Fruit fly (Drosophila melanogaster) whole organism, pupa: ENCODE results near the gene CG46387.
A peak's percentile ranks its signal among the peaks of the same experiment; 100 is the strongest.

Source experiments
- CG10348 ChIP-seq: fragments of 200-800 bp; sonication (Bioruptor generic); IDR thresholded peaks from 2 replicates; pipeline ENCODE4 v1.3.6; 2022; ENCODE audit warnings: missing biosample characterization, missing genetic modification characterization
- CG12605 ChIP-seq: fragments of 200-800 bp; sonication (Bioruptor generic); IDR thresholded peaks from 2 replicates; pipeline ENCODE4 v1.3.6; 2022; ENCODE audit warnings: missing biosample characterization, missing genetic modification characterization
- CG13204 ChIP-seq: fragments of 200-800 bp; sonication (Bioruptor generic); optimal IDR thresholded peaks from 2 replicates; lab custom pipeline; 2018; ENCODE audit warnings: missing biosample characterization, mild to moderate bottlenecking, missing genetic modification characterization, moderate library complexity
- CG14655 ChIP-seq: fragments of 200-800 bp; sonication (Bioruptor generic); optimal IDR thresholded peaks from 3 replicates; lab custom pipeline; 2017; ENCODE audit warnings: mild to moderate bottlenecking, missing biosample characterization, missing genetic modification reagents, missing genetic modification characterization
- CG15710 ChIP-seq: fragments of 200-800 bp; sonication (Bioruptor generic); optimal IDR thresholded peaks from 2 replicates; lab custom pipeline; 2018; ENCODE audit warnings: missing biosample characterization, mild to moderate bottlenecking, missing genetic modification characterization, moderate library complexity
- CG17806 ChIP-seq: fragments of 200-800 bp; sonication (Bioruptor generic); optimal IDR thresholded peaks from 2 replicates; lab custom pipeline; 2018; ENCODE audit warnings: missing biosample characterization, mild to moderate bottlenecking, missing genetic modification characterization, moderate library complexity
- CG32121 ChIP-seq: fragments of 200-800 bp; sonication (Bioruptor generic); IDR thresholded peaks from 2 replicates; pipeline ENCODE4 v1.3.6; 2022; ENCODE audit warnings: missing biosample characterization, missing genetic modification characterization
- CG34367 ChIP-seq: fragments of 200-800 bp; sonication (Bioruptor generic); optimal IDR thresholded peaks from 2 replicates; lab custom pipeline; 2018; ENCODE audit warnings: missing biosample characterization, mild to moderate bottlenecking, missing genetic modification characterization
- CG4496 ChIP-seq: fragments of 200-800 bp; sonication (Bioruptor generic); IDR thresholded peaks from 3 replicates; pipeline ENCODE4 v1.3.6; 2022; ENCODE audit warnings: missing biosample characterization, missing genetic modification characterization
- CG8159 ChIP-seq: fragments of 200-800 bp; sonication (Bioruptor generic); optimal IDR thresholded peaks from 3 replicates; lab custom pipeline; 2018; ENCODE audit warnings: missing biosample characterization, mild to moderate bottlenecking, missing genetic modification characterization, moderate library complexity
- CG8301 ChIP-seq: fragments of 200-800 bp; sonication (Bioruptor generic); optimal IDR thresholded peaks from 2 replicates; lab custom pipeline; 2018; ENCODE audit warnings: missing biosample characterization, mild to moderate bottlenecking, missing genetic modification characterization
- CG9948 ChIP-seq: fragments of 200-800 bp; sonication (Bioruptor generic); optimal IDR thresholded peaks from 2 replicates; lab custom pipeline; 2018; ENCODE audit warnings: missing biosample characterization, mild to moderate bottlenecking, missing genetic modification characterization, moderate library complexity
- D1 ChIP-seq: fragments of 200-800 bp; sonication (Bioruptor generic); optimal IDR thresholded peaks from 2 replicates; lab custom pipeline; 2018; ENCODE audit warnings: missing biosample characterization, mild to moderate bottlenecking, missing genetic modification characterization, moderate library complexity
- EcR ChIP-seq: fragments of 200-800 bp; sonication (Bioruptor generic); optimal IDR thresholded peaks from 3 replicates; lab custom pipeline; 2019; ENCODE audit warnings: missing biosample characterization, missing genetic modification characterization, mild to moderate bottlenecking, moderate library complexity, missing genetic modification reagents
- Ets98B ChIP-seq: fragments of 200-800 bp; sonication (Bioruptor generic); IDR thresholded peaks from 2 replicates; pipeline ENCODE4 v1.3.6; 2022; ENCODE audit warnings: missing biosample characterization, missing genetic modification characterization
- Pif1A ChIP-seq: fragments of 200-800 bp; sonication (Bioruptor generic); optimal IDR thresholded peaks from 3 replicates; lab custom pipeline; 2016; ENCODE audit warnings: missing biosample characterization, missing genetic modification characterization
- Pif1B ChIP-seq: fragments of 200-800 bp; sonication (Bioruptor generic); optimal IDR thresholded peaks from 3 replicates; lab custom pipeline; 2016; ENCODE audit warnings: missing biosample characterization, missing genetic modification characterization
- Snoo ChIP-seq: fragments of 200-800 bp; sonication (Bioruptor generic); optimal IDR thresholded peaks from 3 replicates; lab custom pipeline; 2017; ENCODE audit warnings: missing biosample characterization, mild to moderate bottlenecking, missing genetic modification characterization, inconsistent platforms
- fd96Ca ChIP-seq: fragments of 200-800 bp; sonication (Bioruptor generic); IDR thresholded peaks from 3 replicates; pipeline ENCODE4 v1.3.6; 2022; ENCODE audit warnings: missing biosample characterization, missing genetic modification characterization
- gl ChIP-seq: fragments of 200-800 bp; sonication (Bioruptor generic); optimal IDR thresholded peaks from 2 replicates; lab custom pipeline; 2018; ENCODE audit warnings: missing biosample characterization, mild to moderate bottlenecking, missing genetic modification characterization
- rn ChIP-seq: fragments of 200-800 bp; sonication (Bioruptor generic); IDR thresholded peaks from 2 replicates; pipeline ENCODE4 v1.3.6; 2022; ENCODE audit warnings: missing biosample characterization, missing genetic modification characterization

Gene CG46387

DNA sequence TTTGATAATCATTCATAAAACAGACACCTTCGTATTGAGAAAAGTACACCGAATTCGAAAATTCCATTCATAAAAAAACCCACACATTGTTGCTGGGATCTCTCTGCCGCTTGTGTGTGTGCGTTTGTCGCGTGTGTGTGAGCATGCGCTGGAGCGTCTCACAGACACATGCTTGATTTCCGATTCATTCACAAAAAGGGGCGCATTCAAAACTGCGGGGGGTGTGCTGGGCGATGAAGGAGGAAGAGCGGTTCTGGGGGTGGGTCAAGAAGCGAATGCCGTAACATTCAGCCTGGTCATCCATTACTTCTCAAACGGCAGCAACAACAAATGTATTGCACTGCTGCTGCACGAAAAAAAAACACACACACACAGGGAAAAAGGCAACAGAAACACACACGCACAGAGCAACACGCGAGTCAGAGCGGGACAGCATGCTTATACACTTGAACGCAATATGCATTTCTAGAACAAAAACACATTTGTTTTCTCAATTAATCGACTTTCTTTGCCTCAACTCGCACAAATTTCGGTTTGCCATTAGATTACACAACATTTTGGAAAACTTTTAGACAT, 44.4 kb upstream of the CG46387 start:
- TF ChIP-seq CG15710 (tag; lab: Kevin White, UChicago) = no peak
- TF ChIP-seq CG4496 (GFP tag; lab: Robert Waterston, UW) = 0 out of 3 replicates have a peak, but pooled peaks have one; percentile 25
- TF ChIP-seq CG14655 (GFP tag; lab: Kevin White, UChicago) = peak; percentile 8
- TF ChIP-seq Ets98B (GFP tag; lab: Robert Waterston, UW) = peak; percentile 48
- no peak for TF ChIP-seq Pif1A (GFP tag; lab: Kevin White, UChicago)
- TF ChIP-seq CG10348 (GFP tag; lab: Robert Waterston, UW) = no peak
- TF ChIP-seq Snoo (tag; lab: Kevin White, UChicago) = no peak
- no peak for TF ChIP-seq CG8159
- 0 out of 2 replicates have a peak, but pooled peaks have one; percentile 4 for TF ChIP-seq rn (GFP tag; lab: Robert Waterston, UW)
- TF ChIP-seq CG32121 = peak; percentile 53
- TF ChIP-seq fd96Ca = peak; percentile 69
- peak; percentile 10 for TF ChIP-seq gl (tag; lab: Kevin White, UChicago)
- TF ChIP-seq EcR (GFP tag; lab: Kevin White, UChicago) = peak; percentile 56
- peak; percentile 57; the same call in 1 of the 2 replicates for TF ChIP-seq CG12605 (GFP tag; lab: Robert Waterston, UW)
- peak; percentile 34 for TF ChIP-seq Pif1B (GFP tag; lab: Kevin White, UChicago)

DNA sequence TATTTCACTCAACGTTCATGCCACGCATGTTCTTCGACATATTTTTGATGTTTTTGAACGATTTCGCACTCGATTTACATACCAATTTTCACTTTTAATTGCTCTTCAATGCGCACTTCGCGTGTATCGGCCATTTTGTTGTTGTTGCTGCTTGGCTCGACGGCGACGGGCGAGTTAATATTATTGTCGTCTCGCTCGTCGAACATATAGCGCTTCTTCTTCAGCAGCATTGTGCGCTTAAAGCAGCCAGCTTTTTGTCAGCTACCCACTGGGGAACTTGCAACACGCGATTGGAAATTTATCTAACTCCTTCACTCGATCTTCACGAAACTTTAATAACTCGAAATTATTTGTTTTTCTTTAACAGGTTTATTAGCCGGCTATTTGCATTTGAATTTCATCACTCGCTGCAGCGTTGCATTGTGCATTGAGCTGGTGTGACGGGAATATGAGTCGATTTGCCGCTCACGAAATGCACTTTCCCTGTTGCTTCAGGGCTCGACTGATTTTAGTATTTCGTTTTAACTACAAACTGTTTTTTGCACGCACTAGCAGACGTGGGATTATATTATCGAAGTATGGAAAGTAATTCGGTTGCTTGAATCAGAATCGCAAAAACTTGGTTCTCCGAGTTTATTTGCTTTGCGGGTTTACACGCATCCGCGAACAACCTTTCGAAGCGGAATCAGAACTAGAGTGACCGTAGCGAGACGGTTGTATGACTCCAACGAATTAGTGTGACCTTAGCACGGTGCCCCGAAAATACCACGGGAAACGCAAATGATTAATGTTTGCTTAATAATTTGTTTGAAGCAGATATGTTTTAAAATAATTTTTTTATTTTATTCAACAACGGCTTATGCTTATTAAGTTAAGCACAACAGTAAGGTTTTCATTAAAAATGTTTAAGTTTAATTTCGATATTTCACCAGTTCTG, 43.6 kb upstream of the CG46387 start, which contains the start of gene RasGAP1:
Gene RasGAP1 (minus strand): TSS at position 703 of the 937 bp plus-strand sequence.
- TF ChIP-seq CG4496 (GFP tag; lab: Robert Waterston, UW) (0 out of 3 replicates have a peak, but pooled peaks have one; percentile 5), CG32121 (no peak)

DNA sequence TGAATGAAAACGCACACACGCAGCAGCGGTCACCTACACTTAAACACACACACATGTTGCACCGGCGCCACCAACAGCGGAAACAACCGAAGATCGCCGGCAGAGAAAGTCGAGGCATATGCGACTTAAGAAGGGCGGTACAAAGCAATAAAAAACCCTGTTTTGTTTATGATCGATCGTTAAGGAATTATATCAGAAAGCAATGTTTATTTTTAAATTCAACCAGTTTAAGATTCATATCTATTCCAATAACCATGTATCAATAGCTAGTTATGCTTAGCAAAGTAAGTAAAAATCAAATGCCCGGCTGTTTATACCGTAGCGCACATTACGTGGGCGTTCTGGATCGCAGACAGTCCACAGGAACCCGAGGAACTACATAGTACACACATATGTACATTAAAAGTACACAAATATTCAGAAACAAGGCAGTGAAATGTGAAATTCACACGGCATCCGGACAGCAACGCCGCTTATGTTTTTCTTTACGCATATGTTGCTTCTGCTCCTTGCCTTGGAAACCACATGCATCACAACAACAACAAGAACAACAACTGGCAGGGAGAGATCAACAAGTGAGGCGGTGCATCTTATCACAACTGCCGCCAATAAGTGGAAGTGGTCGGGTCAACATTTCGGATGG, 42.5 kb upstream of the CG46387 start:
- TF ChIP-seq EcR (GFP tag; lab: Kevin White, UChicago) = peak; percentile 19
- TF ChIP-seq CG4496 (GFP tag; lab: Robert Waterston, UW) = peak; percentile 98
- peak; percentile 65 for TF ChIP-seq CG10348 (GFP tag; lab: Robert Waterston, UW)
- TF ChIP-seq fd96Ca = peak; percentile 97
- peak; percentile 94 for TF ChIP-seq CG32121
- TF ChIP-seq CG8301 (tag; lab: Kevin White, UChicago) = peak; percentile 97
- TF ChIP-seq CG8159 = peak; percentile 96
- TF ChIP-seq rn (GFP tag; lab: Robert Waterston, UW) = peak; percentile 92
- peak; percentile 91 for TF ChIP-seq gl (tag; lab: Kevin White, UChicago)
- peak; percentile 92 for TF ChIP-seq CG9948
- peak; percentile 89 for TF ChIP-seq CG15710 (tag; lab: Kevin White, UChicago)
- peak; percentile 95 for TF ChIP-seq CG17806 (tag; lab: Kevin White, UChicago)
- peak; percentile 91 for TF ChIP-seq CG12605 (GFP tag; lab: Robert Waterston, UW)
- TF ChIP-seq Snoo (tag; lab: Kevin White, UChicago) = peak; percentile 90
- peak; percentile 95 for TF ChIP-seq Pif1B (GFP tag; lab: Kevin White, UChicago)
- peak; percentile 82 for TF ChIP-seq D1 (tag; lab: Kevin White, UChicago)
- TF ChIP-seq CG13204 (GFP tag; lab: Kevin White, UChicago) = peak; percentile 72
- TF ChIP-seq Pif1A (GFP tag; lab: Kevin White, UChicago) = peak; percentile 96
- TF ChIP-seq CG14655 (GFP tag; lab: Kevin White, UChicago) = peak; percentile 96
- peak; percentile 85 for TF ChIP-seq CG34367
- peak; percentile 96 for TF ChIP-seq Ets98B (GFP tag; lab: Robert Waterston, UW)

DNA sequence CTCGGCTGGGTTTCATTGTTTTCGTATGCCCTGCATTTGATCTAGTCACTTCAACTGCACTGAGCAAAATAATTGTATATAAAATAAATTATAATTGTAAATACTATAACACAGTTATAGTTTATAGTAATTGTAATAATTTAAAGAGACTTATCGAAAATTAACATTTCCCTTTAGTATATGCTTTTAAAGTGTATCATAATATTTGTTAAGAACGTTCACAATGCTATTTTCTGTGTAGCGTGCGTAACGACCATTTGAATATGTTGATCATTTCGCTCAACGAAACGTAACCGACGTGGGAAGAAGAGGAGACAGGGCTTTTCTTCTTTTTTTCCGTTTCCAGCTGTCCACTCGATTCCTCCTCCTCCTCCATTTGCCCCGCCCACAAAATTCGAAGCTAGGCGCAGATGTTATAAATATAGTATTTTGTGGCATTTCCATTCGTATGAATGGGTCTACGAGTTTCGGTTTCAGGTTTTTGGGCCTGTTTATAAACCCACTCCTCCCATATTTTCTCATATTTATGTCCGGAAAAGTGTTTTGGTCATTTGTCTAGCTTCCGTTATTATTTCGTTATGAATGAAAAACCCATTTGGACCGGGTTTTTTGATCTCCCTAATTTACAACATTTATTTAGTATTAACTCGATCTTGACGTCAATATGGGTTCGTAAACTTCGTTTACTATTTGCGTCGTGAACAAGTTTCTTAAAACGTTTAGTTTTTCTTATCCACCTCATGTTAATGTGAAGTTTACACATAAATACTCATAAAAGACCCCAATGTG, 41.8 kb upstream of the CG46387 start:
- TF ChIP-seq CG8301 (tag; lab: Kevin White, UChicago) (peak; percentile 54), D1 (tag; lab: Kevin White, UChicago) (peak; percentile 22), Snoo (tag; lab: Kevin White, UChicago) (no peak), CG8159 (peak; percentile 70), CG32121 (peak; percentile 60; the same call in 1 of the 2 replicates), rn (GFP tag; lab: Robert Waterston, UW) (no peak), CG17806 (tag; lab: Kevin White, UChicago) (peak; percentile 68), Ets98B (GFP tag; lab: Robert Waterston, UW) (peak; percentile 56; the same call in 1 of the 2 replicates), CG9948 (peak; percentile 65), CG15710 (tag; lab: Kevin White, UChicago) (peak; percentile 57), CG34367 (peak; percentile 42), CG14655 (GFP tag; lab: Kevin White, UChicago) (no peak), CG12605 (GFP tag; lab: Robert Waterston, UW) (peak; percentile 70), CG4496 (GFP tag; lab: Robert Waterston, UW) (peak; percentile 45; the same call in 2 of the 3 replicates)
- TF ChIP-seq, all 21 proteins: peak for 11
